Fruit fly (Drosophila melanogaster): Measurements from ENCODE around the gene CG12728.
"Not testable (repeated sequence)": the region's sequence is repeated elsewhere in the genome, so short reads cannot be mapped to it uniquely, and the experiment has no call there.

The CG12728 gene

DNA sequence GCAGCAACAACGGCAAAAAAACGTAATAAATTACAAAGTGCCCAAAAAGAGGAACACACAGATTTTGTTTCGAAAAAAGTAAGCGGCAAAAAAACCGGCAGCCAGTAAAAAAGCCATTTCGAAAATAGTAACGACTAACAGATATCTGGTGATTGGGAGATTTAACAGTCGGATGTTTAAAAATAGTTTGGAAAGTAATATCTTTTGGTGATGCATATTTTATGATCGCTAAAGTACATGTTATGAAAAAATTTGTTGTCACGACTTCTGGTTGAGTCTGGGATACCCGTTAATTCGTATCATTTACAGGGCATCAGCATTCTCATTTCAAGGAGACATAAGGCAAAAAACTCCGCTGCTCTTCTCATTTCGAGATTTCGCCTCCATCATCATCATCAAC, 19.3 kb upstream of the CG12728 start:
- TF ChIP-seq CG8478 (optimal IDR thresholded peaks at IDR 0.05) (no peak), Dll (optimal IDR thresholded peaks at IDR 0.05) (no peak), pan (optimal IDR thresholded peaks at IDR 0.05) (peak; percentile 64), usp (GFP tag; optimal IDR thresholded peaks at IDR 0.05) (no peak)

DNA sequence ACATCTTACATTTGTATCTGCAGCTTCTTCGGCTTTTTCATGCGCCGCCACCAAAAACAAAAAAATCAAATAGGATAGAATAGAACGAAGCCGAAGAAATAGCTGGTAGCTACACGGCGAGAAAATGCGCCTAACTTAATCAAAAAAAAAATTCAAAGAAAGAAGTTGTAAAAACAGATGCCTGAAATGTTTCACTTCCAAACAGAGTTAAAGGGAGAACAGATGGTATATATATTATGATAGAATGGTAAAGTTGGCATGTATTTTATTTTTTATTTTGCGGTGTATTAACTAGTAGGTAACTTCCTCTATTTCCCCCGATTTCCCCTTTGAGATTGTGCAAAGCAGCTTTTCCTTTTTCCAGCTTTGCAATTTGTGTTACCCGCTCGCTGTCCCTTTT, 18.0 kb upstream of the CG12728 start:
- no peak for TF ChIP-seq pan (optimal IDR thresholded peaks at IDR 0.05)
- no peak for TF ChIP-seq EcR (GFP tag; optimal IDR thresholded peaks at IDR 0.05)
- no peak for TF ChIP-seq CG8478 (optimal IDR thresholded peaks at IDR 0.05)
- TF ChIP-seq psq (optimal IDR thresholded peaks at IDR 0.05): no peak
- no peak for TF ChIP-seq usp (GFP tag; optimal IDR thresholded peaks at IDR 0.05)

DNA sequence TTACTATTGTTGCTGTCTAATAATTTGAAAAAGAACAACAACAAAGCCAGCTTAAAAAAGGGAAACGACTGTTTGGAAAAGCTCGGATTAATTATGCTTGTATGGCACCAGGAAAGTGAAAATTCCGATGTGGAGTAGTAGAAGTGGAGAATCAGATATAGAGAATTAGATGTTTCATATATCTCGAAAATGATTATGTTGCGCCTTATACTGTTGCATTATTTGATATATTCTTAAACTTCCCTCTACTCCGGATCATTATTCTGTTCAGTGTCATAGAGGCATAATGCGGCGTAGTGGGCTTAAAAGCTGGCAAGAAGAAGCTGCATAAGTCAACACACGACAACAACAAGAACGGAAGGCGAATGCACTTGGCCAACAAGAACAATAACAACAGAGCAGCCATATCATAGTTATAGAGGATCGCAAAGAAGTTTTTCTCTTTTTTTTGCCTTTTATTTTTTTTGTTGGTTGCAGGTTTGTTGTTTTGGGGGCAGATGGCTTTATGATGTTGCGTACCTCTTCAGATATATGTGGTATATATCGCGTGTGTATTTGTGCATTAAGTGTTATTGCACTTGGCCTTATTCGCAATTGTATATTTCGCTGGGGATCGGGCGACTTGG, 16.5 kb upstream of the CG12728 start:
- TF ChIP-seq Dll (optimal IDR thresholded peaks at IDR 0.05) (no peak), EcR (GFP tag; optimal IDR thresholded peaks at IDR 0.05) (peak in 1 of 2 experiments; percentile 51), psq (optimal IDR thresholded peaks at IDR 0.05) (no peak), pan (optimal IDR thresholded peaks at IDR 0.05) (no peak)

DNA sequence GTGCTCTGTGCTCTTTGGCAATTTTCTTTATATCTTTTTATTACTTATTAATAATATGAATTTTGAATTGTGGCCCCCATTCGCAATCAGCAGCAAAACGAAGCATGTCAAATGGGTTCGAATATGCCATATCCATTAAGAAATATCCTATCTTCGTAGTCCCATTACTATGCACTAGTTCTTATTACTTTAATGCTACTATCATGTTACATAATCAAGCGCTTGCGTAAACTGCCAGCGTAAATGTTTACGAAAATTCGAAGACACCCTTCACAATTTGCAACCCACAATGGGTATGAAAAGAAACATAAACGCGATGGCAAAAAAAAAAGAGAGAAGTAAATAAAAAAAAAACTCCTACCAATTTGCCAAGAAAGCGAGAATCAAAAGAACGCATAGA, 15.7 kb upstream of the CG12728 start:
- TF ChIP-seq psq (optimal IDR thresholded peaks at IDR 0.05): no peak
- no peak for TF ChIP-seq EcR (GFP tag; optimal IDR thresholded peaks at IDR 0.05)
- TF ChIP-seq Dll (optimal IDR thresholded peaks at IDR 0.05): no peak
- TF ChIP-seq CG8478 (optimal IDR thresholded peaks at IDR 0.05): no peak
- TF ChIP-seq usp (GFP tag; optimal IDR thresholded peaks at IDR 0.05): no peak
- TF ChIP-seq pan (optimal IDR thresholded peaks at IDR 0.05): no peak

DNA sequence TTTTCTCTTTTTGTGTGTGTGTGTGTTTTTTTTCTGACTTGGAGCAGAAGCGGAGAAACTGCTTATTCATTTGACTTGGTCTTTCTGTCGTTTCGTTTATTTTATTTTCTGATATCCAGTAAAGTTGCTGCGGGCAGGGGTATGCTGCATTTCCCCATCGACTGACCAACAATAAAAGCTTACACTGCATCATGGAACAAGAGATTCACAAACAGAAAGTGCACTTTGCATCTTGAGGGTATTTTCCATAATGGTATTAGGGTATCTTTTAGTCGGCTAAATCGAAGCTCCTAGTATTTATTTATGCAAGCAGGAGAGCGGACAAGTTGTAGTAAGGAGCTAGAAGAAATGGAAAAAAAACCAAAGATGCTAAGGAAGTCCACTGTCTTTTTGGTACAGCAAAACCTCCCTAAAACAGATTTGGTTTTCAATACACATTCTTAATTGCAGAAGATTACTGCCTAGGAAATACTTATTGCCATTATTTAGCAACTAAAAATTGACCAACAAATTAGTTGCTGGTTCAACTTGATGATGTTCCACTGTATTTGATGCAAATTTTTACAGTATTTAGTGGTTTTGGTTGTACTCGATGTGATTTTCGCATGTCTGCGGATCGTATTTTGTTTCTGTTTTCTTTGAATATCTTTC, 9.9 kb upstream of the CG12728 start:
- no peak for TF ChIP-seq Dll (optimal IDR thresholded peaks at IDR 0.05)
- no peak for TF ChIP-seq psq (optimal IDR thresholded peaks at IDR 0.05)
- TF ChIP-seq EcR (GFP tag; optimal IDR thresholded peaks at IDR 0.05): no peak

DNA sequence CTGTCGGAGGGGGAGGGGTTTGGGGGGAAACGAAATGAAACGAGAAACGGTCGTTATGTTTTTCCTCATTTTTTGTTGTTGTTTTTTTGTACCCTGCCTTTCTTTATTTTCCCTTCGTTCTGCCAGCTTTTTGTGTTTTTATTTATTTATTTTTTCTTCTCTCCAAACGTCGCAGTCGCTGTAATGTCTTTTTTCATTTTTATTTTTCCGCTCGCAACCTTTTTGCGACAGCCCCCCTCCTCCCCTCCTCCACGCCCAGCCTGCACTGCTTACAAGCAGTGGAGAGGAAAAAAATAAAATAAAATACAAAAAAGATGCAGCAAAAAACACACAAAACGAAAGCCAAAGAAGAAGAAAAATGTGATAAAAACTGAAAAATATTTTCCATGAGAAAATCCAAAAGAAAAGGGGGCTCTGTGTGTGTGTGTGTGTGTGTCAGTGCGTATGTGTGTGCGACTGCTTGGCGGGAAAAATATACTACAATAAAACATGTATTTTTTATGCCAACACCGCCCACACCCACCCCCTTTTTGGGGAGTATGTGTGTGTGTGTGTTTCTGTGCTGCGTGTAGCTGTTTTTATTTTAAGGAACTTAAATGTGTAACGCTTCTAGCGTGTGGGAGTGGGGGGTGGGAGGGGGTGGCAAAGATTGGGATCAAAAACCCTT, 7.2 kb upstream of the CG12728 start:
- TF ChIP-seq pan (optimal IDR thresholded peaks at IDR 0.05): no peak
- TF ChIP-seq usp (GFP tag; optimal IDR thresholded peaks at IDR 0.05): no peak
- no peak for TF ChIP-seq Dll (optimal IDR thresholded peaks at IDR 0.05)
- no peak for TF ChIP-seq psq (optimal IDR thresholded peaks at IDR 0.05)
- TF ChIP-seq CG8478 (optimal IDR thresholded peaks at IDR 0.05): no peak
- no peak for TF ChIP-seq EcR (GFP tag; optimal IDR thresholded peaks at IDR 0.05)

DNA sequence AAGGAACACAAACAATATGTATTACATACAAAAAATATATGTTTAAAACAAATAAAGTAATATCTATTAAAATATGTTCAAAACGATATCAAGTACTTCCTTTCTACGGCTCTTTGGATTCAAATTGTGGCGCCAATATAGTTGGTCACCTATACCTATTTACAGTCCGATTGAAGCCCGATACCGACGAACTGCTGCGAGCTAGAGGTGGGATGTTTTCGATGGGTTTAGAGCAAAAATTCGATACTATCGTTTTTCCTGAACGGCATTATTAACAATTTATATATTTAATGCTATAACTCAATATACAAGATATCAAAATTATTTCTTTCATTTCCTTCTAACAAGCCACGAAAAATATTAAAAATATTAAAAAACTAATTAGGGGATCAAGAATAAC, 582 bp upstream of the CG12728 start:
- TF ChIP-seq Dll (optimal IDR thresholded peaks at IDR 0.05) (no peak), psq (optimal IDR thresholded peaks at IDR 0.05) (no peak), pan (optimal IDR thresholded peaks at IDR 0.05) (no peak), usp (GFP tag; optimal IDR thresholded peaks at IDR 0.05) (no peak), CG8478 (optimal IDR thresholded peaks at IDR 0.05) (no peak), EcR (GFP tag; optimal IDR thresholded peaks at IDR 0.05) (no peak)

DNA sequence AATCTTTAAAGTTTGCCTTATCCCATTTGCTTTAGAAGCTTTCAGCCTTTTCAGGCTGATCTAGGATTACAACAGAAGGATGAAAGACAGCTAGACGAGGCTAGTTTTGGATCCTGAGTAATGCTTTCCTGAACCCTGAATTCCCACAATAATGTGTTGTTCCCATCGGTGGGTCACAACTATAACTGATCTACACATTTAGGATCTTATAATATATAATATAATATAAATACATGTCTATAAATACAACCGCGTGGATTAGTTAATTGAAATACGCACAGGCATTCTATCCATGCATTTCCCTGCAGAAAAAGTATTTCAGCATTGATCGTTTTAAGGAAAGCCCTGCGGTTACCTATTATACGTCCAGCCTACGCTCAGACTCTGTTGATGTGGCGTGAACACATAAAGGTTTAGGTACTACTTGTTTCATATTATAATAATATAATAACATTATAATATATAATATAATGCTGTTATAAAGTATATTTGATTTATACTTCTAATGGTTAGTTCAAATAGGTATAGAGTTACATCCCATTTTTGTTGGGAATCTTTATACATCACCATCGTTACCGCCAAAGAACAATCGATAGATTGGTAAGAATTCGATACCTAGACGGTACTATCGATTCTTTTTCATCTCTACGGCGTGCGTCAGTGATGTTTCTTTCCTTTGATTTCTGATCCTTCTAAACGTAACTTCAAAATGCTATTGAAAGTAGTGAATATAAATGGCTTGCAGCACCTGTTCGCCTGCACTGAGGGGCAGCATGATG, 2.8 kb downstream of the CG12728 start, which contains the start of gene CG32756:
CG32756 (plus strand) TSS at position 631 of the 779 bp plus-strand sequence.
- not testable (repeated sequence) for TF ChIP-seq Dll, pan, psq (optimal IDR thresholded peaks at IDR 0.05)

DNA sequence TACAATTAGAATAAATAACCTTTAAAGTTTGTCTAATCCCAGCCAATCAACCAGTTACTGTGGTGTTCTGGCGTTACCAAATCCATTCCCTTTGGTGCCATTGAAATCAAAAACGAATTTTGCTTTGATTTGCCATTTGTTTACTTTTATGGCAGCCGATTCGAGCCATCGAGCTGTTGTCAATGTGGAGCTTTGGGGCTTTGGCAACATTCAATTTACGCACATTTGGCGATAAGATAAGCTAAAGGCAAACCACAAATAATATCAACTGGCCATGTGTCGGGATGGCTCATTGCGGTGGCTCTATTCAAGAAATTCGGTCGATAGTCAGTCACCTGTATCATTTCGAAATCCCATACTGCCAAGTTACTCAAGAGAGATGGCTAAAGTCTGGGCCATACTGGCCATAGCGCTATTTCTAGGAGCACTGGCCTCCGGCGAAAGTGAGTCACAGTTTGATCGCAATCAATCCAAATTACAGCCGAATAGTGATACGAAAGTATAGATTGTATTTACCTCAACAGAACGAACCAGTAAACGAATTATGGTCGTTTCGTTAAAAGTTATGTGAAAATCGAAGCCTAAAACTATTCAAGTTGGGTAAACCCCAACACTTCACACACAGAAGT, 5.6 kb downstream of the CG12728 start, which contains the start of gene CG6041:
CG6041 (plus strand) TSS at position 291 of the 629 bp plus-strand sequence.
- TF ChIP-seq EcR (GFP tag; optimal IDR thresholded peaks at IDR 0.05) (no peak), Dll (optimal IDR thresholded peaks at IDR 0.05) (no peak), CG8478 (optimal IDR thresholded peaks at IDR 0.05) (no peak), pan (optimal IDR thresholded peaks at IDR 0.05) (no peak), psq (optimal IDR thresholded peaks at IDR 0.05) (no peak), usp (GFP tag; optimal IDR thresholded peaks at IDR 0.05) (no peak)

DNA sequence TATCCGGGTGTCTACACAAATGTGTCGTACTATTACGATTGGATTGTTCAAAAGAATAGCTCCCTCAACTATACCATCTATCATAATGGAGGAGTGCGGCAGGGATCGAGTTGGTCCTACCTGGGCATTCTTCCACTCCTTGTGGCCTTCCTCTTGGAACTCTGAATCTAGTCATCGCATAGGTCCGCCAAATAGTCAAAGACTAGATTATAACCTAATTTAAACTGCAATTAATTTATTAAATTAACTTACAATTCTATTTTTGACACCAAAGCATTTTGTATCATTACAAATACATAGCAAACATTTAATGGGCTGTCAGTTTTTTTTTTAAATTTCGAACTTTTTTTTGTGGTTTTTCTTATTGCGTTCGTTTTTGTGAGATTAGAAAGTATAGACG, 7.5 kb downstream of the CG12728 start, which contains the start of gene CG32755:
CG32755 (plus strand) TSS at position 301 of the 400 bp plus-strand sequence.
- TF ChIP-seq EcR (GFP tag; optimal IDR thresholded peaks at IDR 0.05) (no peak), psq (optimal IDR thresholded peaks at IDR 0.05) (no peak)

DNA sequence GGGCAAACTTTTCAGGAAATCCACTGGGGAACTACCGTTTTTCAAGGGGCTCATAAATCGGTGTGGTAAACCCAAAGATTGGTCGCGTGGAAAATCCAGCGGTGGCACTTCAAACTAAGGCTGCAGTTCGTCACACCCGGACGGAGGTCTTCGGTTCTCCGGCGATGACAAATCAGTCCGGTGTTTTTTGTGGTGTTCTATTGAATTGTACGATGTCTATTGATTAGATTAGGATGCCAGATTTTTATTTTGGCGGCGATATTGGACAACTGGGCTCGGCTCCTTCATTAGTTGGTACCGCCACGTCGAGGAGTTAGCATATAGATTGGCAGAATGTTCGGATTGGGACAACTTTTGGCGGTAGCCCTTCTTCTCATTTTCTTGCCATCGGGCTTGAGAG, 9.9 kb downstream of the CG12728 start, which contains the start of gene CG6048:
CG6048 (plus strand) TSS at position 301 of the 400 bp plus-strand sequence.
- TF ChIP-seq psq (optimal IDR thresholded peaks at IDR 0.05): no peak
- no peak for TF ChIP-seq EcR (GFP tag; optimal IDR thresholded peaks at IDR 0.05)
- TF ChIP-seq usp (GFP tag; optimal IDR thresholded peaks at IDR 0.05): no peak
- TF ChIP-seq Dll (optimal IDR thresholded peaks at IDR 0.05): no peak
- no peak for TF ChIP-seq CG8478 (optimal IDR thresholded peaks at IDR 0.05)
- TF ChIP-seq pan (optimal IDR thresholded peaks at IDR 0.05): no peak
